Worm (Caenorhabditis elegans) whole organism, midembryonic: ENCODE data around the gene ZC416.2.

Experiments used
- T22C8.4 ChIP-seq: fragments of 200-800 bp; sonication (Bioruptor generic); IDR thresholded peaks from 2 replicates; pipeline ENCODE4 v1.3.6; 2022; ENCODE audit warnings: missing genetic modification characterization, missing compliant biosample characterization
- cog-1 ChIP-seq: sonication (generic microtip); optimal IDR thresholded peaks from 2 replicates; lab custom pipeline; 2016; ENCODE audit warnings: missing genetic modification characterization, missing compliant biosample characterization
- flt-1 ChIP-seq: fragments of 200-800 bp; sonication (Bioruptor generic); IDR thresholded peaks from 2 replicates; pipeline ENCODE4 v1.3.6; 2022; ENCODE audit warnings: missing genetic modification characterization, missing compliant biosample characterization
- klf-2 ChIP-seq: fragments of 200-800 bp; sonication (Bioruptor generic); conservative IDR thresholded peaks from 2 replicates; pipeline ENCODE4 v1.3.6; 2022; ENCODE audit warnings: missing genetic modification reagents, missing genetic modification characterization, missing compliant biosample characterization
- med-1 ChIP-seq: sonication (generic microtip); optimal IDR thresholded peaks from 2 replicates; lab custom pipeline; 2017; ENCODE audit warnings: missing genetic modification characterization, mild to moderate bottlenecking, missing compliant biosample characterization, antibody characterized with exemption, missing genetic modification reagents; ENCODE audit not compliant: insufficient read depth
- ref-1 ChIP-seq: fragments of 200-800 bp; sonication (Bioruptor generic); conservative IDR thresholded peaks from 2 replicates; pipeline ENCODE4 v1.3.6; 2022; ENCODE audit warnings: missing genetic modification reagents, missing genetic modification characterization, missing compliant biosample characterization
- tab-1 ChIP-seq: fragments of 200-800 bp; sonication (Bioruptor generic); IDR thresholded peaks from 2 replicates; pipeline ENCODE4 v1.3.6; 2022; ENCODE audit warnings: missing genetic modification characterization, missing compliant biosample characterization
- ztf-23 ChIP-seq: fragments of 200-800 bp; sonication (Bioruptor generic); IDR thresholded peaks from 2 replicates; pipeline ENCODE4 v1.3.6; 2022; ENCODE audit warnings: missing genetic modification reagents, missing genetic modification characterization, missing compliant biosample characterization
- ztf-29 ChIP-seq: fragments of 200-800 bp; sonication (Bioruptor generic); IDR thresholded peaks from 2 replicates; pipeline ENCODE4 v1.3.6; 2022; ENCODE audit warnings: missing genetic modification reagents, missing genetic modification characterization, missing compliant biosample characterization

- TF ChIP-seq ztf-23 (GFP tag; lab: Robert Waterston, UW): no peak
- TF ChIP-seq flt-1 (GFP tag; lab: Robert Waterston, UW): no peak
- no peak for TF ChIP-seq tab-1 (GFP tag; lab: Robert Waterston, UW)
- no peak for TF ChIP-seq klf-2 (GFP tag; lab: Robert Waterston, UW)
- TF ChIP-seq cog-1 (tag; lab: Kevin White, UChicago): no peak
- no peak for TF ChIP-seq T22C8.4 (GFP tag; lab: Robert Waterston, UW)
- TF ChIP-seq ref-1: no peak
- TF ChIP-seq med-1 (GFP tag; lab: Kevin White, UChicago): no peak
- TF ChIP-seq ztf-29: no peak
Observed at ce11 chrIV:3644863-3645378, 11.5 kb downstream of the ZC416.2 start.
